Fruit fly (Drosophila melanogaster): Measurements from ENCODE around the gene unc-13-4A.

unc-13-4A gene

dm6 chr3L:7249167-7249566 lies 63.5 kb downstream of the unc-13-4A start, which contains the start of gene Cdc27 (continued):
- TF ChIP-seq CG12104 (GFP tag; optimal IDR thresholded peaks at IDR 0.05) (no peak), corto (GFP tag; optimal IDR thresholded peaks at IDR 0.05) (no peak), CG12155 (GFP tag; optimal IDR thresholded peaks at IDR 0.05) (peak; percentile 36), H2.0 (GFP tag; IDR thresholded peaks at IDR 0.05) (0 out of 2 replicates have a peak, but pooled peaks have one; percentile 28), HHEX (GFP tag; optimal IDR thresholded peaks at IDR 0.05) (no peak), mam (GFP tag; optimal IDR thresholded peaks at IDR 0.05) (peak; percentile 61), CG13424 (tag; optimal IDR thresholded peaks at IDR 0.05) (peak; percentile 57), Trl (optimal IDR thresholded peaks at IDR 0.05) (no peak), Trl (GFP tag; optimal IDR thresholded peaks at IDR 0.05) (no peak), YL-1 (GFP tag; optimal IDR thresholded peaks at IDR 0.05) (peak; percentile 79), CG2116 (GFP tag; optimal IDR thresholded peaks at IDR 0.05) (peak; percentile 72), E2f2 (GFP tag; IDR thresholded peaks at IDR 0.05) (peak; percentile 43), sob (GFP tag; IDR thresholded peaks at IDR 0.05) (peak; percentile 44), CG7271 (tag; optimal IDR thresholded peaks at IDR 0.05) (no peak), Hr78 (GFP tag; optimal IDR thresholded peaks at IDR 0.05) (peak in 1 of 2 experiments; percentile 68), Fer1 (GFP tag; optimal IDR thresholded peaks at IDR 0.05) (no peak), shn (GFP tag; optimal IDR thresholded peaks at IDR 0.05) (no peak), MESR4 (GFP tag; optimal IDR thresholded peaks at IDR 0.05) (peak; percentile 89), gro (GFP tag; optimal IDR thresholded peaks at IDR 0.05) (peak; percentile 42), kay (GFP tag; optimal IDR thresholded peaks at IDR 0.05) (peak; percentile 9), CG3281 (GFP tag; optimal IDR thresholded peaks at IDR 0.05) (peak; percentile 1), bsh (GFP tag; optimal IDR thresholded peaks at IDR 0.05) (peak in 1 of 2 experiments; percentile 36), NC2β (GFP tag; optimal IDR thresholded peaks at IDR 0.05) (peak; percentile 61), bcd (GFP tag; optimal IDR thresholded peaks at IDR 0.05) (peak; percentile 42), nerfin-2 (GFP tag; IDR thresholded peaks at IDR 0.05; ENCODE audit: partially characterized antibody) (peak; percentile 49; the same call in 1 of the 2 replicates), lov (optimal IDR thresholded peaks at IDR 0.05) (no peak), lov (GFP tag; IDR thresholded peaks at IDR 0.05) (no peak), pita (GFP tag; optimal IDR thresholded peaks at IDR 0.05) (no peak), CG10209 (GFP tag; optimal IDR thresholded peaks at IDR 0.05) (peak; percentile 21), bbx (GFP tag; IDR thresholded peaks at IDR 0.05; ENCODE audit: partially characterized antibody) (peak; percentile 78), Mes4 (GFP tag; optimal IDR thresholded peaks at IDR 0.05) (peak; percentile 22), CG6854 (GFP tag; optimal IDR thresholded peaks at IDR 0.05) (no peak), CG11504 (tag; optimal IDR thresholded peaks at IDR 0.05) (peak; percentile 53), CG17612 (GFP tag; IDR thresholded peaks at IDR 0.05) (no peak), Med (GFP tag) (peak; percentile 76), Chrac-16 (GFP tag; optimal IDR thresholded peaks at IDR 0.05) (peak; percentile 39), Adf1 (GFP tag; IDR thresholded peaks at IDR 0.05) (no peak), CG6689 (GFP tag; IDR thresholded peaks at IDR 0.05) (peak; percentile 41; the same call in 1 of the 2 replicates), al (GFP tag; IDR thresholded peaks at IDR 0.05) (peak; percentile 20; the same call in 1 of the 2 replicates), Side (GFP tag; optimal IDR thresholded peaks at IDR 0.05) (peak; percentile 26), Atf6 (GFP tag; IDR thresholded peaks at IDR 0.05) (peak; percentile 20; the same call in 1 of the 2 replicates), CG6791 (GFP tag; IDR thresholded peaks at IDR 0.05; ENCODE audit: partially characterized antibody) (peak; percentile 84), bigmax (GFP tag; optimal IDR thresholded peaks at IDR 0.05) (no peak), CHES-1-like (GFP tag; optimal IDR thresholded peaks at IDR 0.05) (peak; percentile 11), gsb-n (tag; optimal IDR thresholded peaks at IDR 0.05) (peak; percentile 16), hb (GFP tag; IDR thresholded peaks at IDR 0.05; ENCODE audit: partially characterized antibody) (peak; percentile 61; the same call in 2 of the 3 replicates), PHDP (tag; optimal IDR thresholded peaks at IDR 0.05) (peak; percentile 34), Myb (GFP tag; optimal IDR thresholded peaks at IDR 0.05) (peak; percentile 32), lmd (GFP tag; IDR thresholded peaks at IDR 0.05) (peak; percentile 29; the same call in 1 of the 2 replicates), CG2678 (tag; optimal IDR thresholded peaks at IDR 0.05) (peak; percentile 55)
